Worm (Caenorhabditis elegans) whole organism, L4/young adult: ENCODE results near the gene nhr-47.
"Not testable (repeated sequence)": the region's sequence is repeated elsewhere in the genome, so short reads cannot be mapped to it uniquely, and the experiment has no call there.

Experiments
- W03F9.2 ChIP-seq: fragments of 150-350 bp; optimal IDR thresholded peaks from 2 replicates; lab custom pipeline; 2014; ENCODE audit warnings: missing biosample characterization, missing genetic modification characterization
- dao-5 ChIP-seq: sonication (generic microtip); optimal IDR thresholded peaks from 2 replicates; lab custom pipeline; 2016; ENCODE audit warnings: missing genotype, missing genetic modification characterization, moderate library complexity, missing compliant biosample characterization
- him-1 ChIP-seq: sonication (generic microtip); optimal IDR thresholded peaks from 2 replicates; lab custom pipeline; 2016; ENCODE audit warnings: missing genotype, missing genetic modification reagents, missing genetic modification characterization, missing compliant biosample characterization

The nhr-47 gene

DNA sequence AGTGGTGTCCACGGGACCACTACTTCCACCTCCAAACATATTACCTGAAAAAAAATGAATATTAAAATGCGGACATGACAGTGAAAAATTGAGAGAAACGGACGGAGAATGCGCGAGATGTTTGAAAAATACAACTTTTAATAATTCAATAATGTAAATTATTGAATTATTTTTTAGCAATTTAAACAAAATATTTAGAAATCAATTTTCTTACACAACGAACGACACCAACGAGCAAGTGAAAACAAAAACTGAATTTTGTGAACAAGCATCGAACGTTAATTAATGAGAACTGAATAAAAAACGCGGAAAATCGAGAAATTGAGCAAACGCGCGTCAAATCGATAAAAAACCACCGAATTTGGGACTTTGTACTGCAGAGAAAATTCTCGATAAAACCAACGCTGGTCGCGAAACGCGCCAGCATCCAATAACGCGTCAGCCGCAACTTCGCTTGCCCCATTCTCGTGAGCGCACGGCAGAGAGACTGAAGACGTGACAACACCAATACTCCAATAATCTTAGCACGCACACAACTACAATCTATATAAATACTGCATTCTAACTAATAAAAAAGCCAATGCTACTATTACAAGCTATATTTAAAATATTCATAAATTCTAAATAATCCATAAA is at the start of gene nhr-47, which contains the start of gene dnj-19:
Gene nhr-47, plus strand, starts transcription at position 447 of the 636 bp plus-strand sequence.
Gene dnj-19, minus strand, starts transcription at position 51 of the 636 bp plus-strand sequence.
- TF ChIP-seq dao-5 (no peak), him-1 (tag; lab: Kevin White, UChicago) (peak; percentile 59), W03F9.2 (tag; lab: Kevin White, UChicago) (peak; percentile 76)

DNA sequence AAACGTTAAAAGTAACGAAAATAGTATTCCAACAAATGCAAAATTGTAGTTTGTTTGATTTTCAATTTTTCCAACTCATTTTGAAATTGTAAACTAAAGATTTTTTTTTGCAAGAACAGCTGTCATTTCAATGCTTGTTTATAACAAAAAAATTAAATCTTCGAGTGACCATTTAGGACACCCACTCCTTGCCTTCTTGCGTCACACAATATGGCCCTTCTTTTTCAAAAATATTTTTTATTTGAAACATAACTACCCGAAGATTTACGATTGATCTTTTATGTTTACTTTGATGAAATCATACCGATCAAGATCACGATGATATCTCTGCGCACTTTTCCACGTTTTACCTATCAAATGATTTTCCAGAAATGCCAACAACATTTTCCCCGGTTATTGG is 45.2 kb upstream of the nhr-47 start, which contains the start of gene ZC317.2:
Gene ZC317.2, plus strand, starts transcription at position 301 of the 400 bp plus-strand sequence.
- TF ChIP-seq him-1 (tag; lab: Kevin White, UChicago) (no peak), W03F9.2 (tag; lab: Kevin White, UChicago) (no peak), dao-5 (no peak)

DNA sequence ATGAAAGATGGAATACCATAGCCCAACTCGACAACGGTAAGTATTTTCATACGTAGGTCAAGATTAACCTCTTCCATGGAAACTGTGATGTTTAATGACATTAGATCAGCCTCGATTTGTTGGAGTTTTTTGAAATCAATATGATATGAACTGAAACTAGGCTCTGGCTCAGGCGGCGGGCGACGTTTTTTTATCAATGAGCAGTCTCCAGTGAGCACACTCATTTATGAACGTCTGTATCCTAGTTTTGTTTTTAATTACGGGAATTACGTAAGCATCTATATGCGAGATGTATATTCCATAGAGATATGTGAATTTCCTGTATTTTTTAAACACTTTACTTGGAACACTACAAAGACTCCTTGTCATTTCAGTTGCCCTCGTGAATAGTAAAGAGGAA is 42.2 kb upstream of the nhr-47 start, which contains the start of gene srg-67:
Gene srg-67, minus strand, starts transcription at position 101 of the 400 bp plus-strand sequence.
- no peak for TF ChIP-seq W03F9.2 (tag; lab: Kevin White, UChicago)
- no peak for TF ChIP-seq dao-5
- TF ChIP-seq him-1 (tag; lab: Kevin White, UChicago): no peak

DNA sequence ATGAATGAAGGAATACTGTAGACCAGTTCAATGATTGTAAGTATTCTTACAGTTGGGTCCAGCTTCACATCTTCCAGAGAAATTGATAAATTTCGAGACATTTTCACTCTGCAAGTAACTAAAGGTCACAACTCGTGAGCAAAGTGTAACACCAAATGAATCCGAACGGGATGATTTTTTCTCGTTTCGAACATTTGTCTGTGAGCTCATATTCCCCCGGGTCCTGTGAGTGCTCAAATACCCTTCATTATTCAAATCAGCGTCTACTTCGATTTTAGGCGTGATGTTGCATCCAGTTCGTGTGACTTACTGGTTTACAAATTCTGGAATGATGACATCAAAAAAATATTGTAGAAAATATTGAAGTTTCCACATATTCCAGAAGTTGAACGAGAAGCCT is 39.7 kb upstream of the nhr-47 start, which contains the start of gene srg-68:
Gene srg-68, minus strand, starts transcription at position 101 of the 400 bp plus-strand sequence.
- TF ChIP-seq dao-5 (no peak), W03F9.2 (tag; lab: Kevin White, UChicago) (no peak), him-1 (tag; lab: Kevin White, UChicago) (no peak)

DNA sequence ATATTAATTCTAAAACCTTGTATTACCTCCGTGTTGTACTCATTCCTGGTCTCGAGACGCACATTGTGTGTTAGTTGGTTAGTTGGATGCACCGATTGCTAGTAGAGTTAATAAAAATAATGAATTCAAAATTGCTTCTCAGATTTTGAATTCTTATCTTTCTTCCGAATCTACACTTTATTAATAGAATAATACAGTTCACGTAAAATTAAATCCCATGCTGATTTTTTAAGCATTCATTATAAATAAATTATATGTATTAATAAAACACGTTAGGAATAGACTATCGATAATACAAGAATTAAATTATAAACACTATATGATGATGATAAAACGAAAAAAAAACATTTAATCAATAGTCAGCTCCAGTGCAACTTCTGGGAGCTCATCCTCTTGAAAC is 36.6 kb upstream of the nhr-47 start, which contains the start of gene ZC317.6:
Gene ZC317.6, minus strand, starts transcription at position 101 of the 400 bp plus-strand sequence.
- not testable (repeated sequence) for TF ChIP-seq W03F9.2 (tag; lab: Kevin White, UChicago); him-1 (tag; lab: Kevin White, UChicago); dao-5

DNA sequence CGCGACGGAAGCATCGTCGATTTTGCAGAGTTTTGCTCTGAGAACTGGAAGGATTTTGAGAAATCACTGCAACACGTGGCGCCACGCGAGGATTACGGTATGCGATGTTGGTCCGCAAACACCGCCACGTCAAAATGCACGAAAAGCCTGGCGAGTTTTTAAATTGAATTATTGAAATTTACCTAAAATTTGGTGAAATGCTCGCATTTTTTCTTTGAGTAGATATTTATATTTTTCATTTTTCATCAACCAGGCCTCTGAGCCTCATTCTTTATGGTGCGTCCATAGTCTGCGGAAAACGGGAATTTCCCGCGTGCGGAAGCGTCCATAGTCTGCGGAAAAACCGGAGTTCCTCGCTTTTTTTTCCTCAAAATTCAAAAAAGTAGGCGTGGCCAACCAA is 34.1 kb upstream of the nhr-47 start, which contains the start of gene ZC317.7:
Gene ZC317.7, minus strand, starts transcription at position 101 of the 400 bp plus-strand sequence.
- not testable (repeated sequence) for TF ChIP-seq him-1 (tag; lab: Kevin White, UChicago); W03F9.2 (tag; lab: Kevin White, UChicago); dao-5

DNA sequence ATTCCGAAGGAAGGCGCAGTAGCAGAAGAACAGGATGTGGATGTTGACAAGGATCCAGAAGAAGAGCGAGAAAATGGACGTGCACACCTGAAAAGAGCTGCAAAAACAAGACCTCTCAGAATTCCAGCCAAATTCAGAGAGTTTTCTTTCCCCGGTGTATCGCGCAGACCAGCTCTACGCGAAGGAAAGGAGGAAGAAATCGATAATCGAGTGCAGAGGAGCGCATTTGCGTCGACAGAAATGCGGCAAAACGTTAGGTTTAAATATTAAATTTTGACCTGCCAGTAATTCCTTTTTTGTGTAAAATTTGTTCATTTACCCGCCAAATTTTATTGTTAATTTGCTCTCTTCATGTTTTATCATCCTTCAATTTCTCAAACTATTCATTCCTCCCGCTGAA is 27.3 kb upstream of the nhr-47 start:
- TF ChIP-seq him-1 (tag; lab: Kevin White, UChicago) (no peak), dao-5 (no peak), W03F9.2 (tag; lab: Kevin White, UChicago) (no peak)

DNA sequence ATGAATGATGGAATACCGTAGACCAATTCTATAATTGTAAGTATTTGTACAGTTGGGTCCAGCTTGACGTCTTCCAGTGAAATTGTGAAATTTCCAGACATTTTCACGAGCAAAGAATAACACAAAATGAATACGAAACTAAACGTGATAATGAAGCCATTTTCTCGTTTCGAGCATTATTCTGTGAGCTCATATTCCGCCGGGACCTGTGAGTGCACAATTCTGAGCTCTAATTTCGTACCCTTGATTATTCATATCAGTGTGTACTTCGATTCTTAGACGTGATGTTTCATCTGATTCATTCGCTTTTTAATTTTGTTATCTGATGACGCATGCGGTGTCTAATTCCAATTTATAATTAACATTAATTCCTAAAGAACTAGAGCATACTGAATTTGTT is 22.7 kb upstream of the nhr-47 start, which contains the start of gene srg-66:
Gene srg-66, minus strand, starts transcription at position 101 of the 400 bp plus-strand sequence.
- no peak for TF ChIP-seq him-1 (tag; lab: Kevin White, UChicago)

DNA sequence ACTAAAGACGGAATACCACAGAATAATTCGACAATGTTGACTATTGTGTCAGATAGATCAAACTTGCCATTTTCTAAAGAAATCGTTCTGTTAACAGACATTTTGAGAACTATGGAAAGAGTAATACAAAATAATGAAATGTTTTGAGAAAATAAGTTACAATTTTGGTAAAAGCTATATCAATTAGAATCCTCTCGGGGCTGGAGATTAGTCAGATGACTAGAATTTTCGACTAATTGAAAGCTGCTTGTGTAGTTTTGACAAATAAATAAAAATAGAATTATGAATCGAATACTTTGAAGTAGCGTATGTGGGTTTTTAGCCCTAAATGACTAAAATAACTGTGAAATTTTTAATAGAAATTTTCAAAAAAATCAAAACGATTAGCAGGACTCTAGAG is 20.2 kb upstream of the nhr-47 start, which contains the start of gene srg-65:
Gene srg-65, minus strand, starts transcription at position 101 of the 400 bp plus-strand sequence.
- TF ChIP-seq him-1 (tag; lab: Kevin White, UChicago): no peak
- TF ChIP-seq dao-5: no peak

DNA sequence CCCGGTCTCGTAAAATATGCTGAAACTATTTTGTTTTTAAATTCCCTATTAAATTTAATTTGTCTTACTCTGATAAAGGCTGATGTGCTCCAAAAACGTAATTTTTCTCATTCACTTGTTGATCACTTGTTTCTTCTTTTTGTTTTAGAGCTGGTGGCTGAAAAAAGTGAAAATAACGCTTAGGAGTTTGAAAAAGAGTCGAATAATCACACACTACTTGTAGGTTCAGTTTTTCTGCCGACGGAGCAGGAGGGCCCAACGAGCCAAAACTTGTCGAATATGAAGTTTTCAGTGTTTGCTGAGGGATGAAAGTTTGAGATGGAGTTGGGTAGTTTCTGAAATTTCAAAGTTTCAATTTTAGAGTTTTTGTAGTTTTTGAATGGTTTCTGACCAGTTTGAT is 17.9 kb upstream of the nhr-47 start:
- no peak for TF ChIP-seq W03F9.2 (tag; lab: Kevin White, UChicago)
- TF ChIP-seq dao-5: no peak
- TF ChIP-seq him-1 (tag; lab: Kevin White, UChicago): no peak

DNA sequence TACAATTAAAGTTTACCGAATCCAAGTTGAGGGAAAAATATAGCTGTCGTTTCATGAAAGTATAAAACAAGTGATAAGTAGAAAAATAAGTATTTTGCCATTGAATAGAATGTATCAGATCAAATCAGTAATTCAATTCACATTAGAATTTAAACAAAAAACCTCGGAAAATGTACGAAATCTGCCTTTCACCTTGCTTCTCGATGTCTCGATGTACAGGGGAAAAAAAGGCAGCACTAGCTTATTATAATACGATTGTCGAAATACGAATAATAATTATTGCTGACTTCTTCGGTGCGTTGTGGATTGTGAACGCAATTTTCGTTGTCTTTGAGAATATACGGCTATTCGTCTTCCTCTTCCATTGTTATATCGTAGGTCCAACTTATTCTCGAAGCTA is 16.3 kb upstream of the nhr-47 start, which contains the start of gene grl-18:
Gene grl-18, minus strand, starts transcription at position 101 of the 400 bp plus-strand sequence.
- TF ChIP-seq W03F9.2 (tag; lab: Kevin White, UChicago) (no peak), him-1 (tag; lab: Kevin White, UChicago) (no peak), dao-5 (no peak)

DNA sequence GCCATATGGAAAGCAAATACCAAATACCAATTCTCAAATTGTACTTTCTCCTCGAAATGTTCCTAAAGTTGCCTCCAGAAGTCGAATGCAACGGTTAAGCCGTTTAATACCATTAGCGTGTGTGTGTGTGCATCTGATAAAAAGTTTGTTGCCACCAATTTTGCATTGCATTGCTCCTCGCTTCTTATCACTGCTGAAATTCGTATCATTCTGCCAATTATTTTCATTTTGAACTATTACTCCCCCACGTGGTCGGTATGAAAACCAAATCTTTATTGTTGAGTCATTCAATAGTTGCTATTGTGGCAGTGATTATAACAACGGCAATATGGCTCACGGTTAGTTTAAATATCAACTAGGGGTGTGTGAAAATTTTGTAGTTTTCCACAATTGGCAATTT is 14.8 kb upstream of the nhr-47 start, which contains the start of gene T05C3.6:
Gene T05C3.6, plus strand, starts transcription at position 241 of the 400 bp plus-strand sequence.
- TF ChIP-seq W03F9.2 (tag; lab: Kevin White, UChicago) (no peak), him-1 (tag; lab: Kevin White, UChicago) (no peak), dao-5 (no peak)

DNA sequence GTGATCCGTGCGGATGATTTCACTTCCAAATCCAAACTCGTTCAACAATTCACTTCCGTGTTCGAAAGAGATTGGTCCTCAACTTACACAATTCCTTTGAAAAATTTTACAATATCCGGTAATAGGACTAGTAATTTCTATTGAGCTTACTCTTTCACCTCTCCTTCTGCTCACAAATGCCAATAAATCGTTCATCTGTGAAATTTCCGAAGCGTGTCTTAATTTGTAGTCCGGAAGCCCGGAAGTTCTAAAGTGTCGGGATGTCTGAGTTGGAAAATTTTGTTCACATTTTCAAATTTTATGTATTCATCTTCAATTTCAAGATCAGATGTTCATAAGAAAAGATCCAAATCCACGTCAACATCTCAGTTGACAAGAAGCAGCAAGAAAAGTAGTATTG is 11.6 kb upstream of the nhr-47 start, which contains the start of gene T05C3.2:
Gene T05C3.2, plus strand, starts transcription at position 301 of the 400 bp plus-strand sequence.
- TF ChIP-seq him-1 (tag; lab: Kevin White, UChicago): no peak
- no peak for TF ChIP-seq W03F9.2 (tag; lab: Kevin White, UChicago)
- no peak for TF ChIP-seq dao-5

DNA sequence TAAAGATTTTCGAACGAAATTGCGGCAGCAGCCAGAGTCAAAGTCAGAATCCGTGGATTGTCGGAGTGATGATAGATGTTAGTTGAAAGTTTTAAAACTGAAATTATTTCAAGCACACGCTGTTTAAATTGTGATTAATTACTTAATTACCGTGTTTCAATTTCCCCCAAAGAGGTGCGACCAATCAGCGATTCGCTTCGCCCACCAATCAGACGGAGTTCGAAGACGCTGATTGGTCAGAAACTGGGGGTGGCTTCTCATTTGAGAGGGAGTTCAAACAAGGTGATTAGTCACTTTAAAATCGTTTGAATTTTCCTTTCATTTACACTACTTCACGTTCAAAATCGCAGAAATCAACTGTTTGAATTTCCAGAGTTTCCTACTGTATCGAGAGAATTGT is 5.6 kb upstream of the nhr-47 start:
- TF ChIP-seq dao-5 (no peak), him-1 (tag; lab: Kevin White, UChicago) (no peak), W03F9.2 (tag; lab: Kevin White, UChicago) (no peak)
